Fruit fly (Drosophila melanogaster): ENCODE results near the gene eRF3.

The eRF3 gene

DNA sequence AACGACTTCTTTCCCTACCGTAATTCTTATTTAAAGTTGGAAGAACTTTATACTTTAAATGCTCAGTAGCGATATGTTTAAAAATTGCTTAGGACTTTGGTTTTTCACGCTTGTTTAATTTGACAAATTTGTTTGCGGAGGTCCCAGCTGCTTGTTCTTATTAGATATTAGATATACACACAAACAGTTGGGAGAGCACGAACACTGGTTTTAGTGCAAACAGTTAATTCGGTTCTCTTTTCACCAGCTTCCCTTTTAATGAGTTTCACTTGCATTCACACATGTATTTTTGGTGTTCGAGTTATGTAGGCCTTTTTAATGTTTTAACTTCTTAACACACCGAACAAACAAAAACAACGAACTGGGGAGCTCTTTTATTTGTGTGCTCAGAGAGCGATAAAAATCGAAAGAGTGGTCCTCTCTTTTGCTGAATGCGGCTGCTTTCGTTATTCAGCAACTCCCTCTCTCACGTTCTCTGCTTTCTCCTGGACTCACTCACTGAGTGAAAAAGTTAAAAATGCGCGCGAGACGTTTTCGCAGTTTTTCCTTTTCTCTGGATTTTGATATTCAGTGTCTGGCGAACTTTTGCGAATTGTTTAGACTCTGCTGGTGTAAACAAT lies 48.6 kb downstream of the eRF3 start (continued):
- TF ChIP-seq pan (optimal IDR thresholded peaks at IDR 0.05) (no peak), sv (GFP tag; optimal IDR thresholded peaks at IDR 0.05) (no peak), woc (GFP tag; optimal IDR thresholded peaks at IDR 0.05) (no peak)

DNA sequence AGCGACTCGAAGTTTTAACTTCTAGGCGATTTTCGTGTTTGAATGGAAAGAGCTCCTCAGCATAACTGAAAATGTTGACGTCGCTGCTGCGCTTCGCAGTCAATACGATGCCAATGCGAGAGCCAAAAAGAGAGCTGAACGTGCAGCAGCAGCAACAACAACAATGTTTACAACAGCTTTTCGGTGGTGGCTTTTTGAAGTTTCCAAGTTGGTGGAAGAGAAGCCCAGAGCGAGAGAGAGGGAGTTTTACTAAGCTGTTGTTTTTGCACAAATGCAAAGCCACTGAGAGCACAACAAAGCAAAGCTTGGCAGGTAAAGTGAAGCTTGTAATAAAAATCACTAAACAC lies 49.2 kb downstream of the eRF3 start:
- TF ChIP-seq Dif (GFP tag; optimal IDR thresholded peaks at IDR 0.05; ENCODE audit: partially characterized antibody) (peak; percentile 55), dl (GFP tag; optimal IDR thresholded peaks at IDR 0.05; ENCODE audit: insufficient read depth in 1 of 2, partially characterized antibody in 2 of 2) (peak; percentile 55 to 56), HLH106 (tag; optimal IDR thresholded peaks at IDR 0.05) (no peak)

DNA sequence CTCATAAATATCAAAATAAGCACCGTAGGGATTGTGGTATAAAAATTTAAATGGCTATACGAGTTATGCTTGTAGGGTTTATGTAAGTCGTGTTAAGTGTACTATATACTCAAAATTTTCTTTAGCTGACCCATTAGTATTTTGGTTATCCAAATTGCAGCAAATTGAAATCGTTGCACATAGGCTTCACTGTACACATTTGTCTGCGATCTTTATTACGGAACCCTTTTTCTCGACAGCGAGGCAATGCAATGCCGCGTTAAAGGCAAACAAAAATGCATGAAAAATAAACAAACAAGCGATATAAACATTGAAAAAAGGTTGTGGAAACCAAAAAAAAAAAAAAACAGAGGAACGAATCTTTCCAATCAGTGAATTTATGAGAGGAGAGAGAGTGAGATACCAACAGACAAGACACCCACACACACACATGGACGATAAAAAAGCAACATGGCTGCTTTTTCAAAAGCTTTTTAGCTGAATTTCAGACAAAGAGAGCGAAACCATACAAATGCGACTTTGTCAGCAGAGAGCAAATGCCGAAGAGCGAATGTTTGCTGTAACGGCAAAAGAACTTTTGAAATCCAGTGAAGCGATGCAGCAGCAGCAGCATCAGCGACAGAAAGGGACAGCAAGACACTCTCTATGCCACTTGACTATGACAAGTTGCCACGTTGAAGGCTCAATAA lies 49.8 kb downstream of the eRF3 start:
- peak; percentile 82 for TF ChIP-seq sv (GFP tag; optimal IDR thresholded peaks at IDR 0.05)
- no peak for TF ChIP-seq N (GFP tag; optimal IDR thresholded peaks at IDR 0.05)
- peak; percentile 98 for TF ChIP-seq HLH106 (tag; optimal IDR thresholded peaks at IDR 0.05)
- peak; percentile 77 to 97 for TF ChIP-seq foxo (GFP tag; optimal IDR thresholded peaks at IDR 0.05)
- TF ChIP-seq CG9705 (GFP tag; optimal IDR thresholded peaks at IDR 0.05), result peak; percentile 96
- TF ChIP-seq brk (GFP tag; optimal IDR thresholded peaks at IDR 0.05), result peak; percentile 70
- TF ChIP-seq CrebA (GFP tag; optimal IDR thresholded peaks at IDR 0.05; ENCODE audit: borderline replicate concordance), result no peak
- TF ChIP-seq jim (GFP tag; optimal IDR thresholded peaks at IDR 0.05), result no peak
- no peak for TF ChIP-seq Hr83 (GFP tag; optimal IDR thresholded peaks at IDR 0.05; ENCODE audit: poor library complexity, severe bottlenecking)
- no peak for TF ChIP-seq Vsx2 (GFP tag; optimal IDR thresholded peaks at IDR 0.05; ENCODE audit: partially characterized antibody)
- peak; percentile 98 for TF ChIP-seq ey (GFP tag; optimal IDR thresholded peaks at IDR 0.05)
- no peak for TF ChIP-seq lola (GFP tag; optimal IDR thresholded peaks at IDR 0.05)
- peak; percentile 93 for TF ChIP-seq sage (GFP tag; optimal IDR thresholded peaks at IDR 0.05)
- TF ChIP-seq woc (GFP tag; optimal IDR thresholded peaks at IDR 0.05), result peak; percentile 98
- peak; percentile 46 to 66 for TF ChIP-seq dl (GFP tag; optimal IDR thresholded peaks at IDR 0.05; ENCODE audit: insufficient read depth in 1 of 2, partially characterized antibody in 2 of 2)
- peak; percentile 67 for TF ChIP-seq Dif (GFP tag; optimal IDR thresholded peaks at IDR 0.05; ENCODE audit: partially characterized antibody)
- peak; percentile 94 for TF ChIP-seq psq (GFP tag; optimal IDR thresholded peaks at IDR 0.05)
- TF ChIP-seq rgr (GFP tag; optimal IDR thresholded peaks at IDR 0.05), result peak; percentile 97
- TF ChIP-seq usp (GFP tag; optimal IDR thresholded peaks at IDR 0.05), result no peak
- TF ChIP-seq tai (GFP tag; optimal IDR thresholded peaks at IDR 0.05), result peak; percentile 89
- peak; percentile 97 for TF ChIP-seq OdsH (GFP tag; optimal IDR thresholded peaks at IDR 0.05)
- no peak for TF ChIP-seq pan (optimal IDR thresholded peaks at IDR 0.05)
- peak; percentile 97 for TF ChIP-seq br (GFP tag; optimal IDR thresholded peaks at IDR 0.05)
- peak; percentile 69 for TF ChIP-seq dsf (GFP tag; optimal IDR thresholded peaks at IDR 0.05; ENCODE audit: borderline replicate concordance)
- peak; percentile 24 for TF ChIP-seq Dfd (GFP tag; optimal IDR thresholded peaks at IDR 0.05)
- peak; percentile 97 for TF ChIP-seq h (GFP tag; optimal IDR thresholded peaks at IDR 0.05)
- peak; percentile 95 for TF ChIP-seq CG32264 (GFP tag; optimal IDR thresholded peaks at IDR 0.05)
- peak; percentile 97 for TF ChIP-seq fru (GFP tag; optimal IDR thresholded peaks at IDR 0.05)
- peak; percentile 93 for TF ChIP-seq dmrt93B (GFP tag; optimal IDR thresholded peaks at IDR 0.05)
- TF ChIP-seq Hr78 (GFP tag; optimal IDR thresholded peaks at IDR 0.05), result no peak
- TF ChIP-seq Rel (GFP tag; optimal IDR thresholded peaks at IDR 0.05), result no peak
- peak; percentile 82 for TF ChIP-seq Rel (tag; optimal IDR thresholded peaks at IDR 0.05)
- TF ChIP-seq Jra (GFP tag; optimal IDR thresholded peaks at IDR 0.05), result peak; percentile 80
- TF ChIP-seq Abd-B (GFP tag; optimal IDR thresholded peaks at IDR 0.05), result no peak
- peak; percentile 96 for TF ChIP-seq Hnf4 (GFP tag; optimal IDR thresholded peaks at IDR 0.05)
- TF ChIP-seq GATAd (GFP tag; optimal IDR thresholded peaks at IDR 0.05), result peak; percentile 68
- TF ChIP-seq Mio (GFP tag; optimal IDR thresholded peaks at IDR 0.05), result peak; percentile 86
- TF ChIP-seq Sp1 (GFP tag; optimal IDR thresholded peaks at IDR 0.05), result peak; percentile 96
- TF ChIP-seq Myc (optimal IDR thresholded peaks at IDR 0.05), result no peak
